Worm (Caenorhabditis elegans) whole organism, L3 larva: Measurements from ENCODE around the gene Y60A3A.23.

Experiments used
- ZK546.5 ChIP-seq: sonication (generic microtip); optimal IDR thresholded peaks from 2 replicates; lab custom pipeline; 2017; ENCODE audit warnings: missing biosample characterization, missing genetic modification characterization
- ceh-28 ChIP-seq: fragments of 150-350 bp; optimal IDR thresholded peaks from 2 replicates; lab custom pipeline; 2014; ENCODE audit warnings: missing biosample characterization, missing genetic modification reagents, missing genetic modification characterization
- egl-27 ChIP-seq: sonication (generic microtip); optimal IDR thresholded peaks from 4 replicates; lab custom pipeline; 2017; ENCODE audit warnings: missing biosample characterization, missing genetic modification reagents, missing genetic modification characterization
- elt-1 ChIP-seq: fragments of 150-350 bp; optimal IDR thresholded peaks from 2 replicates; lab custom pipeline; 2014; ENCODE audit warnings: missing biosample characterization, missing genetic modification characterization
- elt-3 ChIP-seq, 3 experiments: fragments of 150-350 bp in 1 of 3; sonication (generic microtip) in 2 of 3; optimal IDR thresholded peaks; 2 replicates in 2 of 3; 4 replicates in 1 of 3; lab custom pipeline; 2014 to 2017; ENCODE audit warnings: missing biosample characterization in 3 of 3, missing genetic modification characterization in 3 of 3
- fkh-10 ChIP-seq: sonication (generic microtip); optimal IDR thresholded peaks from 2 replicates; lab custom pipeline; 2017; ENCODE audit warnings: missing biosample characterization, missing genetic modification reagents, missing genetic modification characterization
- fos-1 ChIP-seq: fragments of 150-350 bp; optimal IDR thresholded peaks from 2 replicates; lab custom pipeline; 2014; ENCODE audit warnings: missing biosample characterization, missing genetic modification characterization
- lin-15B ChIP-seq: fragments of 150-350 bp; optimal IDR thresholded peaks from 2 replicates; lab custom pipeline; 2014; ENCODE audit warnings: missing biosample characterization, missing genetic modification characterization
- nhr-237 ChIP-seq: fragments of 150-350 bp; optimal IDR thresholded peaks from 2 replicates; lab custom pipeline; 2014; ENCODE audit warnings: missing biosample characterization, missing genetic modification characterization
- nhr-28 ChIP-seq: fragments of 150-350 bp; optimal IDR thresholded peaks from 2 replicates; lab custom pipeline; 2014; ENCODE audit warnings: missing biosample characterization, missing genetic modification characterization
- nhr-76 ChIP-seq: fragments of 150-350 bp; sonication (generic microtip); optimal IDR thresholded peaks from 5 replicates; lab custom pipeline; 2014; ENCODE audit warnings: missing biosample characterization, missing genetic modification characterization
- snpc-4 ChIP-seq: fragments of 150-350 bp; optimal IDR thresholded peaks from 2 replicates; lab custom pipeline; 2014; ENCODE audit warnings: missing biosample characterization, missing genetic modification characterization
- zag-1 ChIP-seq: fragments of 150-350 bp; optimal IDR thresholded peaks from 2 replicates; lab custom pipeline; 2014; ENCODE audit warnings: missing biosample characterization, missing genetic modification characterization
- ztf-4 ChIP-seq: fragments of 150-350 bp; optimal IDR thresholded peaks from 2 replicates; lab custom pipeline; 2014; ENCODE audit warnings: missing biosample characterization, missing genetic modification characterization

ce11 chrV:19981832-19982462 is 25.6 kb upstream of the Y60A3A.23 start, which contains the start of gene Y60A3A.24:
- TF ChIP-seq zag-1 (no peak), fos-1 (no peak), nhr-28 (no peak), ztf-4 (no peak), ZK546.5 (tag; lab: Kevin White, UChicago) (no peak), ceh-28 (tag; lab: Kevin White, UChicago) (no peak), nhr-237 (tag; lab: Kevin White, UChicago) (no peak), fkh-10 (GFP tag; lab: Kevin White, UChicago) (no peak), snpc-4 (tag; lab: Kevin White, UChicago) (no peak), elt-1 (no peak), elt-3 (tag; optimal IDR thresholded peaks at IDR 0.05; lab: Kevin White, UChicago) (no peak), nhr-76 (no peak), egl-27 (no peak), lin-15B (tag; lab: Kevin White, UChicago) (no peak)
